Worm (Caenorhabditis elegans): Measurements from ENCODE around the gene T20B3.1.

The T20B3.1 gene

ce11 chrV:16780554-16780953, 34.8 kb upstream of the T20B3.1 start:
- TF ChIP-seq ces-1 (GFP tag; optimal IDR thresholded peaks at IDR 0.05) (no peak), sptf-1 (tag; optimal IDR thresholded peaks at IDR 0.05) (no peak), nhr-2 (tag; optimal IDR thresholded peaks at IDR 0.05) (no peak), ceh-39 (tag; optimal IDR thresholded peaks at IDR 0.05) (no peak)

- TF ChIP-seq cnd-1 (tag; optimal IDR thresholded peaks at IDR 0.05) (no peak), lin-13 (tag; optimal IDR thresholded peaks at IDR 0.05) (no peak), nhr-2 (tag; optimal IDR thresholded peaks at IDR 0.05) (no peak), mls-2 (tag; optimal IDR thresholded peaks at IDR 0.05) (no peak), nhr-28 (tag; optimal IDR thresholded peaks at IDR 0.05) (no peak), ztf-11 (tag; optimal IDR thresholded peaks at IDR 0.05) (no peak), zip-8 (tag; optimal IDR thresholded peaks at IDR 0.05) (no peak), sptf-1 (tag; optimal IDR thresholded peaks at IDR 0.05) (no peak), flh-1 (GFP tag; optimal IDR thresholded peaks at IDR 0.05) (no peak), unc-120 (tag; optimal IDR thresholded peaks at IDR 0.05; ENCODE audit: poor library complexity, severe bottlenecking) (no peak), unc-62 (GFP tag; optimal IDR thresholded peaks at IDR 0.05) (no peak), M03D4.4 (tag; optimal IDR thresholded peaks at IDR 0.05) (no peak), unc-39 (tag; optimal IDR thresholded peaks at IDR 0.05) (no peak), tbx-8 (GFP tag; optimal IDR thresholded peaks at IDR 0.05) (no peak), elt-1 (tag; optimal IDR thresholded peaks at IDR 0.05; ENCODE audit: borderline replicate concordance, insufficient read depth) (no peak), drap-1 (GFP tag; optimal IDR thresholded peaks at IDR 0.05) (no peak), nhr-237 (tag; optimal IDR thresholded peaks at IDR 0.05) (no peak), elt-3 (tag; optimal IDR thresholded peaks at IDR 0.05) (no peak), ham-2 (GFP tag; optimal IDR thresholded peaks at IDR 0.05) (no peak)
Observed at ce11 chrV:16781974-16782373, 33.4 kb upstream of the T20B3.1 start.

ce11 chrV:16784806-16785205, 30.6 kb upstream of the T20B3.1 start:
- no peak for TF ChIP-seq unc-39 (tag; optimal IDR thresholded peaks at IDR 0.05)
- no peak for TF ChIP-seq elt-1 (tag; optimal IDR thresholded peaks at IDR 0.05; ENCODE audit: borderline replicate concordance, insufficient read depth)
- TF ChIP-seq sptf-1 (tag; optimal IDR thresholded peaks at IDR 0.05), result no peak
- TF ChIP-seq ces-1 (GFP tag; optimal IDR thresholded peaks at IDR 0.05), result no peak
- TF ChIP-seq cnd-1 (tag; optimal IDR thresholded peaks at IDR 0.05), result no peak
- TF ChIP-seq blmp-1 (tag; optimal IDR thresholded peaks at IDR 0.05), result no peak

- TF ChIP-seq snpc-4 (tag; optimal IDR thresholded peaks at IDR 0.05) (no peak), unc-62 (GFP tag; optimal IDR thresholded peaks at IDR 0.05) (no peak), mab-5 (tag; optimal IDR thresholded peaks at IDR 0.05) (no peak), blmp-1 (tag; optimal IDR thresholded peaks at IDR 0.05) (no peak), nhr-2 (tag; optimal IDR thresholded peaks at IDR 0.05) (no peak), ces-1 (GFP tag; optimal IDR thresholded peaks at IDR 0.05) (no peak), lin-13 (tag; optimal IDR thresholded peaks at IDR 0.05) (no peak), lin-32 (GFP tag; optimal IDR thresholded peaks at IDR 0.05) (no peak)
Observed at ce11 chrV:16786012-16786411, 29.3 kb upstream of the T20B3.1 start.

- no peak for TF ChIP-seq ham-2 (GFP tag; optimal IDR thresholded peaks at IDR 0.05)
- TF ChIP-seq bed-3 (GFP tag; optimal IDR thresholded peaks at IDR 0.05), result no peak
- TF ChIP-seq mep-1 (tag; optimal IDR thresholded peaks at IDR 0.05), result no peak
- no peak for TF ChIP-seq ceh-39 (tag; optimal IDR thresholded peaks at IDR 0.05)
- TF ChIP-seq lsy-2 (tag; optimal IDR thresholded peaks at IDR 0.05), result no peak
- no peak for TF ChIP-seq nhr-12 (tag; optimal IDR thresholded peaks at IDR 0.05)
- TF ChIP-seq elt-3 (tag; optimal IDR thresholded peaks at IDR 0.05), result no peak
- TF ChIP-seq tbx-8 (GFP tag; optimal IDR thresholded peaks at IDR 0.05), result no peak
- no peak for TF ChIP-seq elt-1 (tag; optimal IDR thresholded peaks at IDR 0.05; ENCODE audit: borderline replicate concordance, insufficient read depth)
- no peak for TF ChIP-seq blmp-1 (tag; optimal IDR thresholded peaks at IDR 0.05)
- TF ChIP-seq nhr-2 (tag; optimal IDR thresholded peaks at IDR 0.05), result no peak
- TF ChIP-seq ceh-43 (GFP tag; optimal IDR thresholded peaks at IDR 0.05), result no peak
- TF ChIP-seq M03D4.4 (tag; optimal IDR thresholded peaks at IDR 0.05), result no peak
- TF ChIP-seq unc-62 (GFP tag; optimal IDR thresholded peaks at IDR 0.05), result no peak
- TF ChIP-seq nhr-76 (tag; optimal IDR thresholded peaks at IDR 0.05), result no peak
- no peak for TF ChIP-seq snpc-4 (tag; optimal IDR thresholded peaks at IDR 0.05)
- TF ChIP-seq mls-2 (tag; optimal IDR thresholded peaks at IDR 0.05), result no peak
Observed at ce11 chrV:16788967-16789366, 26.4 kb upstream of the T20B3.1 start, which contains the start of gene immt-2. Gene immt-2, plus strand, starts transcription at chrV:16789267.

Measured in whole organism, mixed stage, embryonic.